Fruit fly (Drosophila melanogaster): Measurements from ENCODE around the gene CG14137.

The CG14137 gene

DNA sequence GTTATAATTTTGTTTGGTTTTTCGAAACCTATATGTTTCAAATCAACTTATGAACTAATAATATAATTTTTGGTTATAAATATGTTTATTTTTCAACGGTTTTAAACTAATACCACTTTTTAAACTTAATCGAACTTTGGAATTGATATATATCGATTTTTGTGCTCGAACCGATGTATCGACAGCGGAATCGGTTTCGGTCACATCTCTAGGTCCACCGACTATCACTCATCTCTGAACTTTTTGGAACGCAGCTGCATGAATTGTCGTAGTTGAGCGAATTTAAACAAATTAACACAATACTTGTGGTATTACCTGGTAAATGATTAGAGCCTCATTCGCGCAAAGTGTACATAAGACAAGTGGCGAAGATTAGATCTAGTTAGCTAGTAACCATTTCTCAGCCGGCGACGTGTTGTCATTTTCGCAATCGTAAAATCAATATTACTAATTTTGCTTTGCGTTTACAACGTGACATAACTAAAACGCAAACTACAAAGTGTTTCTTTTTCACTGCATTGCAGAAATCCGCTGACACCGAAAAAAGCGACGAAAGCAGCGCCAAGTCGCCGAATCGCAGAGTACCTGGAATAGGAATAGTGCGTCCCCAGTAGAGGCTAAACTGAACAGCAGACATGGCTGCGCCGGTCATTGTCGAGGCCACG is 28.1 kb upstream of the CG14137 start, which contains the start of gene Apt1 (continued):
- TF ChIP-seq E2f1 (GFP tag; IDR thresholded peaks at IDR 0.05) (no peak), CG4854 (GFP tag; optimal IDR thresholded peaks at IDR 0.05) (no peak), otp (GFP tag; IDR thresholded peaks at IDR 0.05) (no peak), ab (GFP tag; optimal IDR thresholded peaks at IDR 0.05) (no peak), Camta (GFP tag; optimal IDR thresholded peaks at IDR 0.05) (no peak), ap (GFP tag; IDR thresholded peaks at IDR 0.05) (no peak), gfzf (GFP tag; optimal IDR thresholded peaks at IDR 0.05) (no peak), gce (GFP tag; IDR thresholded peaks at IDR 0.05) (no peak), aop (GFP tag; IDR thresholded peaks at IDR 0.05) (no peak), danr (GFP tag; IDR thresholded peaks at IDR 0.05) (no peak), CG3407 (GFP tag; optimal IDR thresholded peaks at IDR 0.05) (no peak), unpg (GFP tag; optimal IDR thresholded peaks at IDR 0.05) (no peak), Pdp1 (GFP tag; optimal IDR thresholded peaks at IDR 0.05) (peak in 1 of 2 experiments; percentile 65), ro (GFP tag; IDR thresholded peaks at IDR 0.05) (no peak), YL-1 (GFP tag; optimal IDR thresholded peaks at IDR 0.05) (peak; percentile 27), Dref (GFP tag; IDR thresholded peaks at IDR 0.05) (peak; percentile 95), ash1 (GFP tag; optimal IDR thresholded peaks at IDR 0.05) (no peak), Med (GFP tag) (peak; percentile 88), CG10565 (GFP tag; optimal IDR thresholded peaks at IDR 0.05) (no peak), CG10147 (GFP tag; optimal IDR thresholded peaks at IDR 0.05) (no peak), bbx (GFP tag; IDR thresholded peaks at IDR 0.05; ENCODE audit: partially characterized antibody) (peak; percentile 97), hth (optimal IDR thresholded peaks at IDR 0.05) (no peak), lilli (GFP tag; optimal IDR thresholded peaks at IDR 0.05) (peak; percentile 35), CG9876 (GFP tag; optimal IDR thresholded peaks at IDR 0.05) (no peak), CG7271 (tag; optimal IDR thresholded peaks at IDR 0.05) (peak; percentile 1), exex (tag; optimal IDR thresholded peaks at IDR 0.05) (no peak), CG11085 (GFP tag; IDR thresholded peaks at IDR 0.05) (no peak), CG8478 (optimal IDR thresholded peaks at IDR 0.05) (no peak), CG15479 (GFP tag; optimal IDR thresholded peaks at IDR 0.05) (no peak), rib (GFP tag; IDR thresholded peaks at IDR 0.05) (no peak), CG10267 (tag; optimal IDR thresholded peaks at IDR 0.05) (peak; percentile 44), bsh (GFP tag; optimal IDR thresholded peaks at IDR 0.05) (no peak), eve (GFP tag; optimal IDR thresholded peaks at IDR 0.05) (no peak), Fer3 (tag; optimal IDR thresholded peaks at IDR 0.05) (no peak), wor (GFP tag; IDR thresholded peaks at IDR 0.05) (no peak), Bgb (GFP tag; IDR thresholded peaks at IDR 0.05; ENCODE audit: partially characterized antibody) (peak; percentile 98), Sin3A (optimal IDR thresholded peaks at IDR 0.05) (no peak), row (GFP tag; IDR thresholded peaks at IDR 0.05) (peak; percentile 60), Deaf1 (tag; optimal IDR thresholded peaks at IDR 0.05) (no peak), Sox102F (GFP tag; optimal IDR thresholded peaks at IDR 0.05) (no peak), bigmax (GFP tag; optimal IDR thresholded peaks at IDR 0.05) (no peak), CG4707 (GFP tag; optimal IDR thresholded peaks at IDR 0.05) (no peak), Stat92E (GFP tag; optimal IDR thresholded peaks at IDR 0.05) (no peak), CG12744 (GFP tag; optimal IDR thresholded peaks at IDR 0.05) (no peak), tna (GFP tag; IDR thresholded peaks at IDR 0.05; ENCODE audit: partially characterized antibody) (peak; percentile 95), pnt (GFP tag; optimal IDR thresholded peaks at IDR 0.05) (no peak), CG12155 (GFP tag; optimal IDR thresholded peaks at IDR 0.05) (no peak), Sry-δ (GFP tag; optimal IDR thresholded peaks at IDR 0.05) (peak; percentile 94), E2f2 (GFP tag; IDR thresholded peaks at IDR 0.05) (peak; percentile 77), kay (GFP tag; optimal IDR thresholded peaks at IDR 0.05) (no peak), psq (GFP tag; optimal IDR thresholded peaks at IDR 0.05) (no peak)

Data from whole organism, embryonic.